Fruit fly (Drosophila melanogaster) whole organism, embryonic: Measurements from ENCODE around the gene CG10116.

Experiments
- Adf1 ChIP-seq: fragments of 200-800 bp; sonication (Bioruptor generic); IDR thresholded peaks from 2 replicates; pipeline ENCODE4 v1.3.6; 2022; ENCODE audit warnings: missing biosample characterization, missing genetic modification characterization
- Awh ChIP-seq: fragments of 200-800 bp; sonication (Bioruptor generic); IDR thresholded peaks from 2 replicates; pipeline ENCODE4, ENCODE4 v1.3.6; 2022; ENCODE audit warnings: missing biosample characterization, missing genetic modification characterization
- BEAF-32 ChIP-seq: fragments of 200-800 bp; sonication (Bioruptor generic); optimal IDR thresholded peaks from 3 replicates; lab custom pipeline; 2017; ENCODE audit warnings: missing biosample characterization, missing genetic modification characterization, mild to moderate bottlenecking, moderate library complexity, missing genetic modification reagents
- Bdp1 ChIP-seq: fragments of 200-800 bp; sonication (Bioruptor generic); optimal IDR thresholded peaks from 3 replicates; lab custom pipeline; 2016; ENCODE audit warnings: missing biosample characterization, missing genetic modification characterization
- C15 ChIP-seq: fragments of 200-800 bp; sonication (Bioruptor generic); IDR thresholded peaks from 3 replicates; pipeline ENCODE4 v1.3.6; 2022; ENCODE audit warnings: missing biosample characterization, missing genetic modification characterization
- CG11398 ChIP-seq: fragments of 200-800 bp; sonication (Bioruptor generic); optimal IDR thresholded peaks from 2 replicates; lab custom pipeline; 2016; ENCODE audit warnings: missing biosample characterization, missing genetic modification characterization
- CG12769 ChIP-seq: fragments of 200-800 bp; sonication (Bioruptor generic); optimal IDR thresholded peaks from 2 replicates; lab custom pipeline; 2019; ENCODE audit warnings: missing biosample characterization, mild to moderate bottlenecking, missing genetic modification characterization, moderate library complexity
- CG13296 ChIP-seq: fragments of 200-800 bp; sonication (Bioruptor generic); optimal IDR thresholded peaks from 3 replicates; lab custom pipeline; 2018; ENCODE audit warnings: missing biosample characterization, mild to moderate bottlenecking, missing genetic modification characterization
- CG14965 ChIP-seq: fragments of 200-800 bp; sonication (Bioruptor generic); optimal IDR thresholded peaks from 2 replicates; lab custom pipeline; 2016; ENCODE audit warnings: missing biosample characterization, missing genetic modification characterization, borderline replicate concordance
- CG16863 ChIP-seq: fragments of 200-800 bp; sonication (Bioruptor generic); optimal IDR thresholded peaks from 3 replicates; lab custom pipeline; 2016; ENCODE audit warnings: missing biosample characterization, missing genetic modification characterization
- CG17829 ChIP-seq: fragments of 200-800 bp; optimal IDR thresholded peaks from 2 replicates; lab custom pipeline; 2019; ENCODE audit warnings: missing biosample characterization, mild to moderate bottlenecking, missing genetic modification characterization, moderate library complexity
- CG1832 ChIP-seq: fragments of 200-800 bp; sonication (Bioruptor generic); optimal IDR thresholded peaks from 2 replicates; lab custom pipeline; 2017; ENCODE audit warnings: missing biosample characterization, mild to moderate bottlenecking, missing genetic modification characterization, inconsistent platforms
- CG2712 ChIP-seq: fragments of 200-800 bp; optimal IDR thresholded peaks from 3 replicates; lab custom pipeline; 2019; ENCODE audit warnings: missing biosample characterization, mild to moderate bottlenecking, missing genetic modification characterization, moderate library complexity
- CG3281 ChIP-seq: fragments of 200-800 bp; sonication (Bioruptor generic); optimal IDR thresholded peaks from 3 replicates; lab custom pipeline; 2017; ENCODE audit warnings: missing biosample characterization, mild to moderate bottlenecking, missing genetic modification characterization
- CG4282 ChIP-seq: fragments of 200-800 bp; sonication (Bioruptor generic); optimal IDR thresholded peaks from 2 replicates; lab custom pipeline; 2016; ENCODE audit warnings: missing biosample characterization, missing genetic modification characterization
- CG6272 ChIP-seq: fragments of 200-800 bp; sonication (Bioruptor generic); IDR thresholded peaks from 2 replicates; pipeline ENCODE4 v1.3.6; 2022; ENCODE audit warnings: missing biosample characterization, missing genetic modification characterization
- CG7357 ChIP-seq: fragments of 200-800 bp; sonication (Bioruptor generic); IDR thresholded peaks from 3 replicates; pipeline ENCODE4 v1.3.6; 2022; ENCODE audit warnings: missing biosample characterization, missing genetic modification characterization
- CG9932 ChIP-seq: fragments of 200-800 bp; sonication (Bioruptor generic); IDR thresholded peaks from 2 replicates; pipeline ENCODE4 v1.3.6; 2022; ENCODE audit warnings: missing biosample characterization, missing genetic modification characterization
- Gug ChIP-seq: fragments of 200-800 bp; sonication (Bioruptor generic); IDR thresholded peaks from 4 replicates; pipeline ENCODE4 v1.3.6; 2022; ENCODE audit warnings: missing biosample characterization, missing genetic modification characterization
- H2.0 ChIP-seq: fragments of 200-800 bp; sonication (Bioruptor generic); IDR thresholded peaks from 2 replicates; pipeline ENCODE4 v1.3.6; 2022; ENCODE audit warnings: missing biosample characterization, missing genetic modification characterization
- Hand ChIP-seq: fragments of 200-800 bp; sonication (Bioruptor generic); optimal IDR thresholded peaks from 2 replicates; lab custom pipeline; 2017; ENCODE audit warnings: mild to moderate bottlenecking, missing biosample characterization, missing genetic modification reagents, missing genetic modification characterization
- Jarid2 ChIP-seq: fragments of 200-800 bp; sonication (Bioruptor generic); optimal IDR thresholded peaks from 3 replicates; lab custom pipeline; 2017; ENCODE audit warnings: mild to moderate bottlenecking, missing biosample characterization, missing genetic modification reagents, missing genetic modification characterization
- Med ChIP-seq: fragments of 200-800 bp; sonication (Bioruptor generic); peaks from one replicate; lab custom pipeline; 2016; ENCODE audit warnings: missing biosample characterization, missing genetic modification characterization, mild to moderate bottlenecking, inconsistent platforms, moderate library complexity
- Mes4 ChIP-seq: fragments of 200-800 bp; sonication (Bioruptor generic); optimal IDR thresholded peaks from 2 replicates; lab custom pipeline; 2016; ENCODE audit warnings: missing biosample characterization, missing genetic modification characterization
- NK7.1 ChIP-seq: fragments of 200-800 bp; sonication (Bioruptor generic); optimal IDR thresholded peaks from 3 replicates; lab custom pipeline; 2016; ENCODE audit warnings: missing biosample characterization, missing genetic modification characterization
- Optix ChIP-seq: fragments of 200-800 bp; sonication (Bioruptor generic); IDR thresholded peaks from 3 replicates; pipeline ENCODE4 v1.3.6; 2022; ENCODE audit warnings: missing biosample characterization, missing genetic modification characterization
- PHDP ChIP-seq: fragments of 200-800 bp; sonication (Bioruptor generic); optimal IDR thresholded peaks from 3 replicates; lab custom pipeline; 2018; ENCODE audit warnings: missing biosample characterization, mild to moderate bottlenecking, missing genetic modification characterization, moderate library complexity
- Sox100B ChIP-seq: fragments of 200-800 bp; sonication (Bioruptor generic); optimal IDR thresholded peaks from 3 replicates; lab custom pipeline; 2018; ENCODE audit warnings: missing biosample characterization, mild to moderate bottlenecking, missing genetic modification characterization
- abd-A ChIP-seq: fragments of 200-800 bp; sonication (Bioruptor generic); optimal IDR thresholded peaks from 3 replicates; lab custom pipeline; 2019; ENCODE audit warnings: missing biosample characterization, mild to moderate bottlenecking, missing genetic modification characterization, moderate library complexity
- ac ChIP-seq: fragments of 200-800 bp; sonication (Bioruptor generic); optimal IDR thresholded peaks from 3 replicates; lab custom pipeline; 2017; ENCODE audit warnings: missing biosample characterization, mild to moderate bottlenecking, missing genetic modification characterization
- bsh ChIP-seq, 2 experiments: fragments of 200-800 bp; sonication (Bioruptor generic); optimal IDR thresholded peaks; 2 replicates each; lab custom pipeline; 2017 to 2018; ENCODE audit warnings: mild to moderate bottlenecking in 2 of 2, missing biosample characterization in 2 of 2, missing genetic modification characterization in 2 of 2, moderate library complexity in 1 of 2
- crp ChIP-seq, 2 experiments: fragments of 200-800 bp; sonication (Bioruptor generic); optimal IDR thresholded peaks; 2 replicates in 1 of 2; 3 replicates in 1 of 2; lab custom pipeline; 2017; ENCODE audit warnings: missing biosample characterization in 2 of 2, missing genetic modification characterization in 2 of 2, mild to moderate bottlenecking in 1 of 2, moderate library complexity in 1 of 2
- gce ChIP-seq: fragments of 200-800 bp; sonication (Bioruptor generic); IDR thresholded peaks from 3 replicates; pipeline ENCODE4 v1.3.6; 2022; ENCODE audit warnings: missing biosample characterization, missing genetic modification characterization
- ind ChIP-seq: fragments of 200-800 bp; sonication (Bioruptor generic); optimal IDR thresholded peaks from 3 replicates; lab custom pipeline; 2016; ENCODE audit warnings: missing biosample characterization, missing genetic modification characterization
- inv ChIP-seq: fragments of 200-800 bp; sonication (Bioruptor generic); IDR thresholded peaks from 2 replicates; pipeline ENCODE4 v1.3.6; 2022; ENCODE audit warnings: missing biosample characterization, missing genetic modification characterization; ENCODE audit not compliant: partially characterized antibody
- mld ChIP-seq: fragments of 200-800 bp; sonication (Bioruptor generic); IDR thresholded peaks from 3 replicates; pipeline ENCODE4 v1.3.6; 2022; ENCODE audit warnings: missing biosample characterization, missing genetic modification characterization; ENCODE audit not compliant: partially characterized antibody
- nau ChIP-seq: fragments of 200-800 bp; sonication (Bioruptor generic); optimal IDR thresholded peaks from 3 replicates; lab custom pipeline; 2017; ENCODE audit warnings: missing biosample characterization, mild to moderate bottlenecking, missing genetic modification characterization, missing genetic modification reagents
- p53 ChIP-seq: fragments of 200-800 bp; sonication (Bioruptor generic); optimal IDR thresholded peaks from 2 replicates; lab custom pipeline; 2016; ENCODE audit warnings: missing biosample characterization, missing genetic modification characterization
- pb ChIP-seq: fragments of 200-800 bp; sonication (Bioruptor generic); optimal IDR thresholded peaks from 3 replicates; lab custom pipeline; 2016; ENCODE audit warnings: missing biosample characterization, missing genetic modification characterization
- pros ChIP-seq: fragments of 200-800 bp; sonication (Bioruptor generic); optimal IDR thresholded peaks from 3 replicates; lab custom pipeline; 2019; ENCODE audit warnings: missing biosample characterization, mild to moderate bottlenecking, missing genetic modification characterization, moderate library complexity
- scrt ChIP-seq: fragments of 200-800 bp; sonication (Bioruptor generic); optimal IDR thresholded peaks from 2 replicates; lab custom pipeline; 2018; ENCODE audit warnings: missing biosample characterization, mild to moderate bottlenecking, missing genetic modification characterization, moderate library complexity
- sens ChIP-seq: fragments of 200-800 bp; sonication (Bioruptor generic); peaks from one replicate; lab custom pipeline; 2016; ENCODE audit warnings: missing biosample characterization, missing genetic modification characterization
- vvl ChIP-seq: fragments of 200-800 bp; sonication (Bioruptor generic); IDR thresholded peaks from 2 replicates; pipeline ENCODE4 v1.3.6; 2022; ENCODE audit warnings: missing biosample characterization, missing genetic modification characterization
- z ChIP-seq: fragments of 200-800 bp; sonication (Bioruptor generic); IDR thresholded peaks from 3 replicates; pipeline ENCODE4 v1.3.6; 2022; ENCODE audit warnings: missing biosample characterization, missing genetic modification characterization
- zf30C ChIP-seq: fragments of 200-800 bp; sonication (Bioruptor generic); optimal IDR thresholded peaks from 3 replicates; lab custom pipeline; 2018; ENCODE audit warnings: missing biosample characterization, mild to moderate bottlenecking, missing genetic modification characterization

CG10116 gene

dm6 chr3L:13499932-13500719 is 43.1 kb upstream of the CG10116 start (continued):
- TF ChIP-seq CG11398 (GFP tag; lab: Kevin White, UChicago) (no peak), Adf1 (no peak), CG2712 (tag; lab: Kevin White, UChicago) (no peak), CG7357 (no peak), vvl (GFP tag; lab: Robert Waterston, UW) (peak; percentile 47; the same call in 1 of the 2 replicates)

dm6 chr3L:13499531-13499930 is 42.5 kb upstream of the CG10116 start:
- no peak for TF ChIP-seq CG6272 (GFP tag; lab: Robert Waterston, UW)
- TF ChIP-seq ind (GFP tag; lab: Kevin White, UChicago): no peak
- peak; percentile 22 for TF ChIP-seq sens (GFP tag; lab: Kevin White, UChicago)
- TF ChIP-seq Gug (GFP tag; lab: Robert Waterston, UW): no peak
- no peak for TF ChIP-seq Jarid2

- TF ChIP-seq nau (GFP tag; lab: Kevin White, UChicago) (no peak), Bdp1 (GFP tag; lab: Kevin White, UChicago) (no peak), vvl (GFP tag; lab: Robert Waterston, UW) (peak; percentile 43; the same call in 1 of the 2 replicates), NK7.1 (GFP tag; lab: Kevin White, UChicago) (no peak), Med (peak; percentile 75), Sox100B (no peak), crp (GFP tag; optimal IDR thresholded peaks at IDR 0.05; lab: Kevin White, UChicago) (no peak), zf30C (no peak), PHDP (tag; lab: Kevin White, UChicago) (no peak), ac (GFP tag; lab: Kevin White, UChicago) (no peak), CG3281 (no peak), BEAF-32 (GFP tag; lab: Kevin White, UChicago) (no peak), Optix (GFP tag; lab: Robert Waterston, UW) (no peak), z (GFP tag; lab: Robert Waterston, UW) (no peak), CG4282 (no peak), abd-A (tag; lab: Kevin White, UChicago) (no peak), Hand (GFP tag; lab: Kevin White, UChicago) (no peak), Awh (GFP tag; lab: Robert Waterston, UW) (0 out of 2 replicates have a peak, but pooled peaks have one; percentile 6), Mes4 (no peak), CG12769 (no peak), scrt (GFP tag; lab: Kevin White, UChicago) (no peak), inv (GFP tag; lab: Robert Waterston, UW) (no peak), p53 (GFP tag; lab: Kevin White, UChicago) (no peak), CG14965 (GFP tag; lab: Kevin White, UChicago) (no peak), CG16863 (no peak), CG1832 (GFP tag; lab: Kevin White, UChicago) (peak; percentile 24), mld (GFP tag; lab: Robert Waterston, UW) (no peak), bsh (GFP tag; optimal IDR thresholded peaks at IDR 0.05; lab: Kevin White, UChicago) (no peak), C15 (no peak), gce (GFP tag; lab: Robert Waterston, UW) (0 out of 3 replicates have a peak, but pooled peaks have one; percentile 22), CG13296 (GFP tag; lab: Kevin White, UChicago) (no peak), CG9932 (GFP tag; lab: Robert Waterston, UW) (no peak), pb (GFP tag; lab: Kevin White, UChicago) (no peak), H2.0 (GFP tag; lab: Robert Waterston, UW) (no peak), pros (GFP tag; lab: Kevin White, UChicago) (no peak), CG17829 (tag; lab: Kevin White, UChicago) (no peak)
Measured at dm6 chr3L:13497720-13498355, 40.8 kb upstream of the CG10116 start.
